Worm (Caenorhabditis elegans) whole organism, late embryonic: ENCODE measurements around the gene C46F9.6.
"Not testable (repeated sequence)": the region's sequence is repeated elsewhere in the genome, so short reads cannot be mapped to it uniquely, and the experiment has no call there.

ENCODE experiments used
- C08G9.2 ChIP-seq: sonication (generic microtip); optimal IDR thresholded peaks from 2 replicates; lab custom pipeline; 2016; ENCODE audit warnings: mild to moderate bottlenecking, missing genetic modification characterization, moderate library complexity, missing compliant biosample characterization
- C38D4.7 ChIP-seq: fragments of 200-800 bp; sonication (Bioruptor generic); optimal IDR thresholded peaks from 2 replicates; lab custom pipeline; 2018; ENCODE audit warnings: mild to moderate bottlenecking, missing genetic modification characterization, moderate library complexity, missing compliant biosample characterization
- K09A11.1 ChIP-seq: sonication (generic microtip); optimal IDR thresholded peaks from 2 replicates; lab custom pipeline; 2017; ENCODE audit warnings: antibody characterized with exemption, mild to moderate bottlenecking, missing genetic modification characterization, missing compliant biosample characterization; ENCODE audit not compliant: insufficient read depth
- T23F11.4 ChIP-seq: fragments of 200-800 bp; sonication (Bioruptor generic); optimal IDR thresholded peaks from 2 replicates; lab custom pipeline; 2018; ENCODE audit warnings: mild to moderate bottlenecking, missing genetic modification characterization, missing compliant biosample characterization
- ceh-19 ChIP-seq: fragments of 200-800 bp; sonication (Bioruptor generic); optimal IDR thresholded peaks from 2 replicates; lab custom pipeline; 2018; ENCODE audit warnings: mild to moderate bottlenecking, missing genetic modification characterization, missing compliant biosample characterization
- ceh-24 ChIP-seq: sonication (generic microtip); optimal IDR thresholded peaks from 2 replicates; lab custom pipeline; 2016; ENCODE audit warnings: mild to moderate bottlenecking, missing genetic modification characterization, missing compliant biosample characterization
- ceh-45 ChIP-seq: fragments of 200-800 bp; sonication (Bioruptor generic); IDR thresholded peaks from 2 replicates; pipeline ENCODE4 v1.3.6; 2022; ENCODE audit warnings: missing genetic modification reagents, missing genetic modification characterization, missing compliant biosample characterization
- ets-4 ChIP-seq: sonication (generic microtip); optimal IDR thresholded peaks from 2 replicates; lab custom pipeline; 2016; ENCODE audit warnings: missing genetic modification characterization, missing compliant biosample characterization
- hlh-8 ChIP-seq: sonication (generic microtip); optimal IDR thresholded peaks from 2 replicates; lab custom pipeline; 2016; ENCODE audit warnings: missing genotype, missing genetic modification characterization, missing compliant biosample characterization
- mec-3 ChIP-seq: sonication (generic microtip); optimal IDR thresholded peaks from 2 replicates; lab custom pipeline; 2016; ENCODE audit warnings: borderline replicate concordance, missing genetic modification characterization, missing compliant biosample characterization
- pat-9 ChIP-seq: fragments of 200-800 bp; sonication (Bioruptor generic); optimal IDR thresholded peaks from 2 replicates; lab custom pipeline; 2018; ENCODE audit warnings: mild to moderate bottlenecking, missing genetic modification characterization, moderate library complexity, missing compliant biosample characterization
- pax-1 ChIP-seq: fragments of 150-350 bp; optimal IDR thresholded peaks from 2 replicates; lab custom pipeline; 2014; ENCODE audit warnings: missing biosample characterization, missing genetic modification characterization
- pqm-1 ChIP-seq: sonication (generic microtip); optimal IDR thresholded peaks from 2 replicates; lab custom pipeline; 2016; ENCODE audit warnings: missing genetic modification characterization, missing compliant biosample characterization
- rnt-1 ChIP-seq: sonication (generic microtip); optimal IDR thresholded peaks from 2 replicates; lab custom pipeline; 2016; ENCODE audit warnings: missing genetic modification characterization, missing compliant biosample characterization
- sdc-2 ChIP-seq: sonication (generic microtip); optimal IDR thresholded peaks from 2 replicates; lab custom pipeline; 2016; ENCODE audit warnings: missing genotype, missing genetic modification characterization, missing compliant biosample characterization
- sox-2 ChIP-seq: fragments of 200-800 bp; sonication (Bioruptor generic); IDR thresholded peaks from 2 replicates; pipeline ENCODE4 v1.3.6; 2022; ENCODE audit warnings: missing genetic modification reagents, missing genetic modification characterization, missing compliant biosample characterization
- tbx-2 ChIP-seq: sonication (generic microtip); optimal IDR thresholded peaks from 2 replicates; lab custom pipeline; 2016; ENCODE audit warnings: missing genetic modification characterization, missing compliant biosample characterization
- unc-3 ChIP-seq, 2 experiments: fragments of 200-800 bp in 1 of 2; sonication (Bioruptor generic) in 1 of 2; sonication (generic microtip) in 1 of 2; conservative IDR thresholded peaks in 1 of 2; optimal IDR thresholded peaks in 1 of 2; 2 replicates each; pipeline versions ENCODE4 v1.3.6 to Lab custom; 2016 to 2022; ENCODE audit warnings: missing compliant biosample characterization in 2 of 2, missing genetic modification characterization in 2 of 2, missing genetic modification reagents in 1 of 2

Gene C46F9.6

DNA sequence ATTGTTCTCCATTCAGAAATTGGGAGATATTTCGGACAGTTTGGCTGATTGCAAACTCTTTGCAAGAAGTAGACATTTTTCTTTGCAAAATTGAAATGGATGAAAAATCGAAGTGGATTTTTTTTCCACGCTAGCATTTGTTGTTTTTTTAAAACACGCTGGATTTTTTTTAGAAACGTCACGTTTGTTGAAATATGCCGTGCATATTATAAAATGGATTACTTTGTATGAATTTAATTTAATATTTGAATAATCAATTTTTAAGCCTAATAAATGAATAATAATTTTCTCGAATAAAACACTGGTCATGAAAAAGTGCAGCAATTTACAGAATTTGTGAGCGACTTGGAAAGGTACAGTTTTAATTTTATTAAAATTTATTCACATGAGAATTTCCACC lies 47.1 kb downstream of the C46F9.6 start, which contains the start of gene ZK250.14:
ZK250.14 (minus strand) TSS at position 101 of the 400 bp plus-strand sequence.
- no peak for TF ChIP-seq tbx-2 (tag; lab: Kevin White, UChicago)
- TF ChIP-seq T23F11.4 (GFP tag; lab: Kevin White, UChicago), result no peak
- no peak for TF ChIP-seq C38D4.7 (GFP tag; lab: Kevin White, UChicago)
- no peak for TF ChIP-seq pat-9
- TF ChIP-seq pqm-1, result no peak
- TF ChIP-seq ceh-24, result no peak
- no peak for TF ChIP-seq unc-3 (GFP tag; conservative IDR thresholded peaks at IDR 0.05; lab: Robert Waterston, UW)
- TF ChIP-seq unc-3 (tag; optimal IDR thresholded peaks at IDR 0.05; lab: Kevin White, UChicago), result no peak
- TF ChIP-seq hlh-8, result no peak
- TF ChIP-seq ceh-19, result no peak
- no peak for TF ChIP-seq K09A11.1 (tag; lab: Kevin White, UChicago)
- no peak for TF ChIP-seq ets-4 (tag; lab: Kevin White, UChicago)
- no peak for TF ChIP-seq mec-3 (tag; lab: Kevin White, UChicago)

DNA sequence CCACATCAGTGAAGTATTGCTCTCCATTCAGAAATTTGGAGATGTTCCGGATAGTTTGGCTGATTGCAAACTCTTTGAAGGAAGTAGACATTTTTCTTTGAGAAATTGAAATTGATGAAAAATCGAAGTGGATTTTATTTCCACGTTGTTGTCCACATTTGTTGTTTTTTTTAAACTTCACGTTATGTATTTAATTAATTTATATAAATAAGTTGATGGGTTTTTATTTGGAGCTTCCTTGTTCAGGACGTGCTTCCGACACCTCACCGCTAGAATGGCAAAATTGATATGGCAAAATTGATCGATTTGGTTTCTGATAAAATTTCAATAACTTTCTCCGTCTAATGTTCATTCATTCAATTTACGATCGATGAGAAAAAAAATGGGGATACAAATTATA lies 48.4 kb downstream of the C46F9.6 start, which contains the start of gene math-48:
math-48 (minus strand) TSS at position 101 of the 400 bp plus-strand sequence.
- no peak for TF ChIP-seq C08G9.2 (tag; lab: Kevin White, UChicago)
- TF ChIP-seq sox-2, result no peak
- TF ChIP-seq ceh-45, result no peak
- TF ChIP-seq ets-4 (tag; lab: Kevin White, UChicago), result no peak
- TF ChIP-seq tbx-2 (tag; lab: Kevin White, UChicago), result no peak
- TF ChIP-seq ceh-24, result no peak
- TF ChIP-seq, all 69 proteins: peak for 0

DNA sequence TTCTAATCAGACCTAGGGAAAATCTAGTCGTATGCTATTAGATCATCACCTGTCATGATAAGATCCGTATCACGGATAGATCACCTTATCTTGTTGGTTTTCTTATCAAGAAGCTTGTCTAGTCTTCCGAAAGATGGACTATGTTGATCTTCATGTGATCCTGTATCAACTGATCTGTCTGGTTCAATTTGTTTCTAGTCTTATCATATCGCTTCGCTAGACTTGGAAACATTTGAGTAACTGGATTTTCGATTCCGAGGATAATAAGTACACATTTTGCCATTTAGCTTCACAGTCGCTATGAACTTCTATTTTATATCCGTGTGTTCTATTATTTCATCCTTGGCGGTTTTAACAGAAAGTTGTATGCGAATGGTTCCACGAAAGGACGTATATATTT lies 50.4 kb downstream of the C46F9.6 start, which contains the start of gene ZK250.2:
ZK250.2 (plus strand) TSS at position 301 of the 400 bp plus-strand sequence.
- not testable (repeated sequence) for TF ChIP-seq rnt-1, sdc-2, pax-1 (tag; lab: Kevin White, UChicago)
